Fruit fly (Drosophila melanogaster) whole organism, embryonic: ENCODE results near the gene Pdh.

Source experiments
- Atf6 ChIP-seq: fragments of 200-800 bp; sonication (Bioruptor generic); IDR thresholded peaks from 2 replicates; pipeline ENCODE4 v1.3.6; 2022; ENCODE audit warnings: missing biosample characterization, missing genetic modification characterization
- CG10267 ChIP-seq: fragments of 200-800 bp; sonication (Bioruptor generic); optimal IDR thresholded peaks from 2 replicates; lab custom pipeline; 2018; ENCODE audit warnings: missing biosample characterization, mild to moderate bottlenecking, missing genetic modification characterization, moderate library complexity
- CG10543 ChIP-seq: fragments of 200-800 bp; sonication (Bioruptor generic); optimal IDR thresholded peaks from 3 replicates; lab custom pipeline; 2017; ENCODE audit warnings: missing biosample characterization, mild to moderate bottlenecking, missing genetic modification characterization, moderate library complexity
- CG10979 ChIP-seq: fragments of 200-800 bp; sonication (Bioruptor generic); optimal IDR thresholded peaks from 2 replicates; lab custom pipeline; 2018; ENCODE audit warnings: missing biosample characterization, mild to moderate bottlenecking, missing genetic modification characterization, moderate library complexity
- CG12071 ChIP-seq: fragments of 200-800 bp; sonication (Bioruptor generic); optimal IDR thresholded peaks from 3 replicates; lab custom pipeline; 2018; ENCODE audit warnings: missing biosample characterization, mild to moderate bottlenecking, missing genetic modification characterization
- CG12219 ChIP-seq: fragments of 200-800 bp; sonication (Bioruptor generic); optimal IDR thresholded peaks from 3 replicates; lab custom pipeline; 2018; ENCODE audit warnings: missing biosample characterization, mild to moderate bottlenecking, missing genetic modification characterization
- CG12659 ChIP-seq: fragments of 200-800 bp; sonication (Bioruptor generic); optimal IDR thresholded peaks from 3 replicates; lab custom pipeline; 2017; ENCODE audit warnings: mild to moderate bottlenecking, missing biosample characterization, missing genetic modification reagents, missing genetic modification characterization
- CG13287 ChIP-seq: fragments of 200-800 bp; sonication (Bioruptor generic); IDR thresholded peaks from 2 replicates; pipeline ENCODE4 v1.3.6; 2022; ENCODE audit warnings: missing biosample characterization, missing genetic modification characterization; ENCODE audit not compliant: partially characterized antibody
- CG15073 ChIP-seq: fragments of 200-800 bp; sonication (Bioruptor generic); optimal IDR thresholded peaks from 2 replicates; lab custom pipeline; 2016; ENCODE audit warnings: missing biosample characterization, missing genetic modification characterization
- CG1603 ChIP-seq: fragments of 200-800 bp; sonication (Bioruptor generic); optimal IDR thresholded peaks from 2 replicates; lab custom pipeline; 2019; ENCODE audit warnings: missing biosample characterization, mild to moderate bottlenecking, missing genetic modification characterization, moderate library complexity
- CG17186 ChIP-seq: fragments of 200-800 bp; sonication (Bioruptor generic); optimal IDR thresholded peaks from 3 replicates; lab custom pipeline; 2017; ENCODE audit warnings: missing biosample characterization, missing genetic modification reagents, missing genetic modification characterization
- CG18619 ChIP-seq: fragments of 200-800 bp; sonication (Bioruptor generic); optimal IDR thresholded peaks from 3 replicates; lab custom pipeline; 2017; ENCODE audit warnings: missing biosample characterization, mild to moderate bottlenecking, missing genetic modification characterization
- CG2120 ChIP-seq: fragments of 200-800 bp; sonication (Bioruptor generic); optimal IDR thresholded peaks from 3 replicates; lab custom pipeline; 2016; ENCODE audit warnings: missing biosample characterization, missing genetic modification characterization
- CG30020 ChIP-seq: fragments of 200-800 bp; optimal IDR thresholded peaks from 2 replicates; lab custom pipeline; 2019; ENCODE audit warnings: missing biosample characterization, mild to moderate bottlenecking, missing genetic modification characterization, moderate library complexity
- CG34376 ChIP-seq: fragments of 200-800 bp; sonication (Bioruptor generic); optimal IDR thresholded peaks from 2 replicates; lab custom pipeline; 2018; ENCODE audit warnings: missing biosample characterization, mild to moderate bottlenecking, missing genetic modification characterization
- CG4424 ChIP-seq: fragments of 200-800 bp; sonication (Bioruptor generic); optimal IDR thresholded peaks from 3 replicates; lab custom pipeline; 2016; ENCODE audit warnings: missing biosample characterization, missing genetic modification characterization
- CG7786 ChIP-seq: fragments of 200-800 bp; sonication (Bioruptor generic); optimal IDR thresholded peaks from 2 replicates; lab custom pipeline; 2016; ENCODE audit warnings: missing biosample characterization, missing genetic modification characterization
- CG8388 ChIP-seq: fragments of 200-800 bp; sonication (Bioruptor generic); optimal IDR thresholded peaks from 2 replicates; lab custom pipeline; 2019; ENCODE audit warnings: missing biosample characterization, mild to moderate bottlenecking, missing genetic modification characterization, moderate library complexity
- CG9817 ChIP-seq: fragments of 200-800 bp; sonication (Bioruptor generic); optimal IDR thresholded peaks from 2 replicates; lab custom pipeline; 2018; ENCODE audit warnings: missing biosample characterization, mild to moderate bottlenecking, missing genetic modification characterization, moderate library complexity
- Dek ChIP-seq: fragments of 200-800 bp; sonication (Bioruptor generic); optimal IDR thresholded peaks from 3 replicates; lab custom pipeline; 2019; ENCODE audit warnings: missing biosample characterization, mild to moderate bottlenecking, missing genetic modification characterization, moderate library complexity
- ERR ChIP-seq: fragments of 200-800 bp; sonication (Bioruptor generic); optimal IDR thresholded peaks from 2 replicates; lab custom pipeline; 2016; ENCODE audit warnings: missing biosample characterization, missing genetic modification characterization
- Hsf ChIP-seq: fragments of 200-800 bp; sonication (Bioruptor generic); optimal IDR thresholded peaks from 3 replicates; lab custom pipeline; 2016; ENCODE audit warnings: missing biosample characterization, missing genetic modification characterization
- Med ChIP-seq: fragments of 200-800 bp; sonication (Bioruptor generic); peaks from one replicate; lab custom pipeline; 2016; ENCODE audit warnings: missing biosample characterization, missing genetic modification characterization, mild to moderate bottlenecking, inconsistent platforms, moderate library complexity
- NC2α ChIP-seq: fragments of 200-800 bp; sonication (Bioruptor generic); optimal IDR thresholded peaks from 2 replicates; lab custom pipeline; 2016; ENCODE audit warnings: missing biosample characterization, missing genetic modification characterization
- NC2β ChIP-seq: fragments of 200-800 bp; sonication (Bioruptor generic); optimal IDR thresholded peaks from 2 replicates; lab custom pipeline; 2016; ENCODE audit warnings: missing biosample characterization, missing genetic modification characterization
- Pdp1 ChIP-seq, 2 experiments: fragments of 200-800 bp; sonication (Bioruptor generic); optimal IDR thresholded peaks; 3 replicates each; lab custom pipeline; 2016; ENCODE audit warnings: missing biosample characterization in 2 of 2, missing genetic modification characterization in 2 of 2, mild to moderate bottlenecking in 1 of 2, moderate library complexity in 1 of 2
- Taf1 ChIP-seq: fragments of 200-800 bp; sonication (Bioruptor generic); IDR thresholded peaks from 2 replicates; pipeline ENCODE4 v1.3.6; 2022; ENCODE audit warnings: missing biosample characterization, missing genetic modification characterization
- btn ChIP-seq: fragments of 200-800 bp; sonication (Bioruptor generic); optimal IDR thresholded peaks from 2 replicates; lab custom pipeline; 2016; ENCODE audit warnings: missing biosample characterization, missing genetic modification characterization
- cas ChIP-seq: fragments of 200-800 bp; sonication (Bioruptor generic); IDR thresholded peaks from 2 replicates; pipeline ENCODE4 v1.3.6; 2022; ENCODE audit warnings: missing biosample characterization, missing genetic modification characterization
- dimm ChIP-seq: fragments of 200-800 bp; sonication (Bioruptor generic); IDR thresholded peaks from 2 replicates; pipeline ENCODE4 v1.3.6; 2022; ENCODE audit warnings: missing biosample characterization, missing genetic modification characterization
- eve ChIP-seq, 2 experiments: fragments of >200 bp; optimal IDR thresholded peaks; 2 replicates each; lab custom pipeline; 2017; ENCODE audit warnings: missing biosample characterization in 2 of 2, missing genetic modification characterization in 2 of 2
- ewg ChIP-seq: fragments of 200-800 bp; sonication (Bioruptor generic); optimal IDR thresholded peaks from 3 replicates; lab custom pipeline; 2017; ENCODE audit warnings: mild to moderate bottlenecking, missing biosample characterization, missing genetic modification reagents, missing genetic modification characterization
- gsb ChIP-seq: fragments of 200-800 bp; sonication (Bioruptor generic); IDR thresholded peaks from 2 replicates; pipeline ENCODE4 v1.3.6; 2022; ENCODE audit warnings: missing biosample characterization, missing genetic modification characterization
- ham ChIP-seq: fragments of 200-800 bp; sonication (Bioruptor generic); IDR thresholded peaks from 2 replicates; pipeline ENCODE4 v1.3.6; 2022; ENCODE audit warnings: missing biosample characterization, missing genetic modification characterization
- kah ChIP-seq: fragments of 200-800 bp; sonication (Bioruptor generic); optimal IDR thresholded peaks from 2 replicates; lab custom pipeline; 2018; ENCODE audit warnings: missing biosample characterization, mild to moderate bottlenecking, missing genetic modification characterization
- lilli ChIP-seq: fragments of 200-800 bp; sonication (Bioruptor generic); optimal IDR thresholded peaks from 3 replicates; lab custom pipeline; 2016; ENCODE audit warnings: missing biosample characterization, missing genetic modification characterization
- row ChIP-seq: fragments of 200-800 bp; sonication (Bioruptor generic); IDR thresholded peaks from 3 replicates; pipeline ENCODE4 v1.3.6; 2022; ENCODE audit warnings: missing biosample characterization, missing genetic modification characterization
- schlank ChIP-seq: fragments of 200-800 bp; sonication (Bioruptor generic); optimal IDR thresholded peaks from 2 replicates; lab custom pipeline; 2018; ENCODE audit warnings: missing biosample characterization, mild to moderate bottlenecking, missing genetic modification characterization
- scrt ChIP-seq: fragments of 200-800 bp; sonication (Bioruptor generic); optimal IDR thresholded peaks from 2 replicates; lab custom pipeline; 2018; ENCODE audit warnings: missing biosample characterization, mild to moderate bottlenecking, missing genetic modification characterization, moderate library complexity
- sens ChIP-seq: fragments of 200-800 bp; sonication (Bioruptor generic); peaks from one replicate; lab custom pipeline; 2016; ENCODE audit warnings: missing biosample characterization, missing genetic modification characterization
- slbo ChIP-seq: fragments of 200-800 bp; sonication (Bioruptor generic); IDR thresholded peaks from 2 replicates; pipeline ENCODE4 v1.3.6; 2022; ENCODE audit warnings: missing biosample characterization, missing genetic modification characterization
- slp2 ChIP-seq: fragments of 200-800 bp; sonication (Bioruptor generic); optimal IDR thresholded peaks from 2 replicates; lab custom pipeline; 2016; ENCODE audit warnings: missing biosample characterization, missing genetic modification characterization
- tio ChIP-seq: fragments of 200-800 bp; sonication (Bioruptor generic); optimal IDR thresholded peaks from 2 replicates; lab custom pipeline; 2017; ENCODE audit warnings: missing biosample characterization, missing genetic modification characterization, inconsistent platforms
- vnd ChIP-seq: fragments of 200-800 bp; sonication (Bioruptor generic); IDR thresholded peaks from 3 replicates; pipeline ENCODE4 v1.3.6; 2022; ENCODE audit warnings: missing biosample characterization, missing genetic modification characterization; ENCODE audit not compliant: partially characterized antibody
- vvl ChIP-seq: fragments of 200-800 bp; sonication (Bioruptor generic); IDR thresholded peaks from 2 replicates; pipeline ENCODE4 v1.3.6; 2022; ENCODE audit warnings: missing biosample characterization, missing genetic modification characterization
- wek ChIP-seq: fragments of 200-800 bp; sonication (Bioruptor generic); optimal IDR thresholded peaks from 3 replicates; lab custom pipeline; 2018; ENCODE audit warnings: missing biosample characterization, mild to moderate bottlenecking, missing genetic modification characterization, moderate library complexity

Gene Pdh

DNA sequence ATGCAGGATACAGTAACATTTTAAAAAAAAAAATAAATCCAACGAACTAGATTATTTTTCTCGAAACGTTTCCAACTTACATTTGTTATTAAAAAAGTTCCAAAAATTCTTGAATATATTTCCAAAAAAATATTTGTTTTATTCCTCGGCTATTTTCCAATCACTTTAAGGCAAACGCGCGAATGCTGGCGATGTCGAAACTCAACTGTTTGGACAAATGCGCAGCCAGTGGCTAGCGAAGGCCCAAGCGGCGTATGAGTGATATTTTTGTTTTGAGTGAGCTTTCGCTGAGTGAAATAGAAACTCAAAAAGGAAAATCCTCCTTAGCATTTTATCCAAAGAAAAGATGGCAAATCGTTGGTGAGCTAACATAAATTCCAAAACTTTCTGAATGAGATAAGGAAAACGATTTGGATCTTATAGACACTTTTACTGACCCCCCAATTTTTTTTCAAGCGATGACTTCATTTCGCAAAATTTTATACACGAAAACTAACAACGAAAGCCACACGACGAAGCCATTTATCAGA lies 5.2 kb upstream of the Pdh start, which contains the start of gene ringer (continued):
- TF ChIP-seq kah (GFP tag; lab: Kevin White, UChicago) (no peak), CG18619 (peak; percentile 10), CG17186 (GFP tag; lab: Kevin White, UChicago) (no peak), btn (GFP tag; lab: Kevin White, UChicago) (no peak), tio (no peak), CG10267 (tag; lab: Kevin White, UChicago) (no peak), dimm (GFP tag; lab: Robert Waterston, UW) (no peak), Dek (peak; percentile 23), CG4424 (no peak), CG13287 (no peak; the same call in 1 of the 2 replicates), CG30020 (tag; lab: Kevin White, UChicago) (no peak), schlank (no peak), CG10543 (GFP tag; lab: Kevin White, UChicago) (peak; percentile 9), CG10979 (no peak), lilli (peak; percentile 31), slp2 (GFP tag; lab: Kevin White, UChicago) (no peak), Pdp1 (GFP tag; optimal IDR thresholded peaks at IDR 0.05; lab: Kevin White, UChicago) (no peak), NC2α (no peak), CG34376 (GFP tag; lab: Kevin White, UChicago) (peak; percentile 35), Atf6 (GFP tag; lab: Robert Waterston, UW) (no peak), CG1603 (tag; lab: Kevin White, UChicago) (no peak), slbo (GFP tag; lab: Robert Waterston, UW) (0 out of 2 replicates have a peak, but pooled peaks have one; percentile 39), wek (no peak), CG12071 (peak; percentile 0), ERR (GFP tag; lab: Kevin White, UChicago) (no peak), CG9817 (no peak)

DNA sequence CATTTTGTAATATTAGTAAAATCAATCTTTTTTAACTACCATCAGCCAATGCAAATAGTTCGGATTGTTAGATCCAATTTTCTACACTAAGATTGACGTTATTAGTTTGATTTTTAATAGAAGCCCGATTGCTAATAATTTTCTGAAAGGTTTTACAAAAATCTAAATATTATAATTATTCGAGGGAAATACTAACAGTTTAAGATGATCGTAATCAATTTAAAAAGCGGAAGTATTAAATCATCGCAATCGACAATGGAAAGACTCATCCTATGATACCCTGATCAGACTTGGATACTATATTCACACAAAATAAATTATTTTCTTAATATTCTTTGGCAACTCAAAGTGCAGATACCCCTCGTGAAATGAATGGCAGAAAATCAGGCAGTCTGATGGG lies 3.8 kb upstream of the Pdh start:
- TF ChIP-seq vnd (GFP tag; lab: Robert Waterston, UW) = no peak
- no peak for TF ChIP-seq CG12219 (GFP tag; lab: Kevin White, UChicago)
- no peak for TF ChIP-seq cas (GFP tag; lab: Robert Waterston, UW)
- peak; percentile 11 for TF ChIP-seq sens (GFP tag; lab: Kevin White, UChicago)
- peak; percentile 11 for TF ChIP-seq CG2120
- no peak for TF ChIP-seq CG12659 (GFP tag; lab: Kevin White, UChicago)
- TF ChIP-seq Taf1 (GFP tag; lab: Robert Waterston, UW) = 0 out of 2 replicates have a peak, but pooled peaks have one; percentile 20
- no peak for TF ChIP-seq eve (GFP tag; optimal IDR thresholded peaks at IDR 0.05; lab: Kevin White, UChicago)
- 0 out of 3 replicates have a peak, but pooled peaks have one; percentile 20 for TF ChIP-seq row (GFP tag; lab: Robert Waterston, UW)
- no peak for TF ChIP-seq CG8388 (GFP tag; lab: Kevin White, UChicago)
- TF ChIP-seq Med (GFP tag; lab: Kevin White, UChicago) = peak; percentile 74
- TF ChIP-seq Hsf (GFP tag; lab: Kevin White, UChicago) = no peak
- no peak for TF ChIP-seq ewg (GFP tag; lab: Kevin White, UChicago)
- no peak for TF ChIP-seq NC2β (GFP tag; lab: Kevin White, UChicago)
- no peak for TF ChIP-seq gsb (GFP tag; lab: Robert Waterston, UW)
- TF ChIP-seq CG7786 (GFP tag; lab: Kevin White, UChicago) = no peak
- no peak for TF ChIP-seq ham (GFP tag; lab: Robert Waterston, UW)
- TF ChIP-seq CG15073 = no peak
- TF ChIP-seq scrt (GFP tag; lab: Kevin White, UChicago) = no peak
- TF ChIP-seq vvl (GFP tag; lab: Robert Waterston, UW) = no peak
